Fruit fly (Drosophila melanogaster) whole organism, embryonic: Measurements from ENCODE around the gene CG11598.

Source experiments
- Antp ChIP-seq: fragments of 200-800 bp; sonication (Bioruptor generic); optimal IDR thresholded peaks from 3 replicates; lab custom pipeline; 2016; ENCODE audit warnings: missing biosample characterization, missing genetic modification characterization
- Bgb ChIP-seq: fragments of 200-800 bp; sonication (Bioruptor generic); IDR thresholded peaks from 2 replicates; pipeline ENCODE4 v1.3.6; 2022; ENCODE audit warnings: missing biosample characterization, missing genetic modification characterization; ENCODE audit not compliant: partially characterized antibody
- CG10979 ChIP-seq: fragments of 200-800 bp; sonication (Bioruptor generic); optimal IDR thresholded peaks from 2 replicates; lab custom pipeline; 2018; ENCODE audit warnings: missing biosample characterization, mild to moderate bottlenecking, missing genetic modification characterization, moderate library complexity
- CG11504 ChIP-seq: fragments of 200-800 bp; sonication (Bioruptor generic); optimal IDR thresholded peaks from 3 replicates; lab custom pipeline; 2019; ENCODE audit warnings: missing biosample characterization, mild to moderate bottlenecking, missing genetic modification characterization, moderate library complexity
- CG14014 ChIP-seq: fragments of 200-800 bp; sonication (Bioruptor generic); IDR thresholded peaks from 2 replicates; pipeline ENCODE4 v1.3.6; 2022; ENCODE audit warnings: missing biosample characterization, missing genetic modification characterization
- CG1529 ChIP-seq: fragments of 200-800 bp; sonication (Bioruptor generic); optimal IDR thresholded peaks from 3 replicates; lab custom pipeline; 2018; ENCODE audit warnings: missing biosample characterization, missing genetic modification characterization
- CG18619 ChIP-seq: fragments of 200-800 bp; sonication (Bioruptor generic); optimal IDR thresholded peaks from 3 replicates; lab custom pipeline; 2017; ENCODE audit warnings: missing biosample characterization, mild to moderate bottlenecking, missing genetic modification characterization
- CG32772 ChIP-seq: fragments of 200-800 bp; sonication (Bioruptor generic); IDR thresholded peaks from 2 replicates; pipeline ENCODE4 v1.3.6; 2022; ENCODE audit warnings: missing biosample characterization, missing genetic modification characterization
- CG3838 ChIP-seq: fragments of 200-800 bp; sonication (Bioruptor generic); optimal IDR thresholded peaks from 3 replicates; lab custom pipeline; 2016; ENCODE audit warnings: missing biosample characterization, missing genetic modification characterization
- CG7963 ChIP-seq: fragments of 200-800 bp; sonication (Bioruptor generic); IDR thresholded peaks from 3 replicates; pipeline ENCODE4 v1.3.6; 2022; ENCODE audit warnings: missing biosample characterization, missing genetic modification characterization; ENCODE audit not compliant: partially characterized antibody
- CG8478 ChIP-seq: fragments of >200 bp; optimal IDR thresholded peaks from 2 replicates; lab custom pipeline; 2018
- CG9609 ChIP-seq: fragments of 200-800 bp; sonication (Bioruptor generic); optimal IDR thresholded peaks from 3 replicates; lab custom pipeline; 2016; ENCODE audit warnings: missing biosample characterization, missing genetic modification characterization
- CG9727 ChIP-seq: fragments of 200-800 bp; sonication (Bioruptor generic); optimal IDR thresholded peaks from 3 replicates; lab custom pipeline; 2017; ENCODE audit warnings: missing biosample characterization, mild to moderate bottlenecking, missing genetic modification characterization
- CG9797 ChIP-seq: fragments of 200-800 bp; sonication (Bioruptor generic); optimal IDR thresholded peaks from 3 replicates; lab custom pipeline; 2018; ENCODE audit warnings: missing biosample characterization, mild to moderate bottlenecking, missing genetic modification characterization
- Dp ChIP-seq: fragments of 200-800 bp; sonication (Bioruptor generic); optimal IDR thresholded peaks from 2 replicates; lab custom pipeline; 2018; ENCODE audit warnings: missing biosample characterization, mild to moderate bottlenecking, missing genetic modification characterization, moderate library complexity
- Dref ChIP-seq: fragments of 200-800 bp; sonication (Bioruptor generic); IDR thresholded peaks from 2 replicates; pipeline ENCODE4 v1.3.6; 2022; ENCODE audit warnings: missing biosample characterization, missing genetic modification characterization
- Elba2 ChIP-seq: fragments of 200-800 bp; sonication (Bioruptor generic); optimal IDR thresholded peaks from 3 replicates; lab custom pipeline; 2016; ENCODE audit warnings: missing biosample characterization, missing genetic modification characterization
- H15 ChIP-seq: fragments of 200-800 bp; sonication (Bioruptor generic); IDR thresholded peaks from 3 replicates; pipeline ENCODE4 v1.3.6; 2022; ENCODE audit warnings: missing biosample characterization, missing genetic modification characterization
- Hr3 ChIP-seq: fragments of 200-800 bp; sonication (Bioruptor generic); optimal IDR thresholded peaks from 3 replicates; lab custom pipeline; 2016; ENCODE audit warnings: missing biosample characterization, missing genetic modification characterization
- Hsf ChIP-seq: fragments of 200-800 bp; sonication (Bioruptor generic); optimal IDR thresholded peaks from 3 replicates; lab custom pipeline; 2016; ENCODE audit warnings: missing biosample characterization, missing genetic modification characterization
- Lim3 ChIP-seq: fragments of 200-800 bp; sonication (Bioruptor generic); IDR thresholded peaks from 2 replicates; pipeline ENCODE4 v1.3.6; 2022; ENCODE audit warnings: missing biosample characterization, missing genetic modification characterization
- MTF-1 ChIP-seq: fragments of 200-800 bp; sonication (Bioruptor generic); optimal IDR thresholded peaks from 2 replicates; lab custom pipeline; 2018; ENCODE audit warnings: missing biosample characterization, mild to moderate bottlenecking, missing genetic modification characterization, borderline replicate concordance
- Mes4 ChIP-seq: fragments of 200-800 bp; sonication (Bioruptor generic); optimal IDR thresholded peaks from 2 replicates; lab custom pipeline; 2016; ENCODE audit warnings: missing biosample characterization, missing genetic modification characterization
- Nf-YB ChIP-seq: fragments of 200-800 bp; sonication (Bioruptor generic); optimal IDR thresholded peaks from 3 replicates; lab custom pipeline; 2019; ENCODE audit warnings: missing biosample characterization, mild to moderate bottlenecking, missing genetic modification characterization, moderate library complexity
- Nf-YC ChIP-seq: fragments of 200-800 bp; optimal IDR thresholded peaks from 3 replicates; lab custom pipeline; 2019; ENCODE audit warnings: missing biosample characterization, mild to moderate bottlenecking, missing genetic modification characterization, moderate library complexity
- Opbp ChIP-seq: fragments of 200-800 bp; sonication (Bioruptor generic); IDR thresholded peaks from 3 replicates; pipeline ENCODE4 v1.3.6; 2022; ENCODE audit warnings: missing biosample characterization, missing genetic modification characterization; ENCODE audit not compliant: partially characterized antibody
- Pdp1 ChIP-seq, 2 experiments: fragments of 200-800 bp; sonication (Bioruptor generic); optimal IDR thresholded peaks; 3 replicates each; lab custom pipeline; 2016; ENCODE audit warnings: missing biosample characterization in 2 of 2, missing genetic modification characterization in 2 of 2, mild to moderate bottlenecking in 1 of 2, moderate library complexity in 1 of 2
- Side ChIP-seq: fragments of 200-800 bp; sonication (Bioruptor generic); optimal IDR thresholded peaks from 2 replicates; lab custom pipeline; 2016; ENCODE audit warnings: missing biosample characterization, missing genetic modification characterization
- Trl ChIP-seq, 3 experiments: fragments of >200 bp in 2 of 3; fragments of 200-800 bp in 1 of 3; sonication (Bioruptor generic) in 1 of 3; optimal IDR thresholded peaks; 2 replicates in 1 of 3; 3 replicates in 2 of 3; lab custom pipeline; 2016 to 2017; ENCODE audit warnings: missing biosample characterization in 1 of 3, missing genetic modification characterization in 1 of 3
- Vsx1 ChIP-seq: fragments of 200-800 bp; sonication (Bioruptor generic); optimal IDR thresholded peaks from 2 replicates; lab custom pipeline; 2017; ENCODE audit warnings: missing biosample characterization, mild to moderate bottlenecking, missing genetic modification characterization, missing genetic modification reagents
- ac ChIP-seq: fragments of 200-800 bp; sonication (Bioruptor generic); optimal IDR thresholded peaks from 3 replicates; lab custom pipeline; 2017; ENCODE audit warnings: missing biosample characterization, mild to moderate bottlenecking, missing genetic modification characterization
- dmrt11E ChIP-seq: fragments of 200-800 bp; sonication (Bioruptor generic); optimal IDR thresholded peaks from 3 replicates; lab custom pipeline; 2018; ENCODE audit warnings: missing biosample characterization, mild to moderate bottlenecking, missing genetic modification characterization, moderate library complexity
- gsb ChIP-seq: fragments of 200-800 bp; sonication (Bioruptor generic); IDR thresholded peaks from 2 replicates; pipeline ENCODE4 v1.3.6; 2022; ENCODE audit warnings: missing biosample characterization, missing genetic modification characterization
- hkb ChIP-seq, 2 experiments: fragments of 200-800 bp in 1 of 2; fragments of >200 bp in 1 of 2; sonication (Bioruptor generic) in 1 of 2; IDR thresholded peaks in 1 of 2; optimal IDR thresholded peaks in 1 of 2; 2 replicates each; pipeline versions ENCODE4 v1.3.6 to Lab custom; 2017 to 2022; ENCODE audit warnings: missing biosample characterization in 1 of 2, missing genetic modification characterization in 1 of 2
- lola ChIP-seq, 3 experiments: fragments of >200 bp in 2 of 3; fragments of 200-800 bp in 1 of 3; sonication (Bioruptor generic) in 1 of 3; optimal IDR thresholded peaks; 2 replicates each; lab custom pipeline; 2017 to 2019; ENCODE audit warnings: missing biosample characterization in 3 of 3, missing genetic modification characterization in 3 of 3, mild to moderate bottlenecking in 1 of 3, moderate library complexity in 1 of 3
- luna ChIP-seq: fragments of 200-800 bp; sonication (Bioruptor generic); optimal IDR thresholded peaks from 2 replicates; lab custom pipeline; 2016; ENCODE audit warnings: missing biosample characterization, missing genetic modification characterization
- peb ChIP-seq: fragments of 200-800 bp; sonication (Bioruptor generic); IDR thresholded peaks from 2 replicates; pipeline ENCODE4 v1.3.6; 2022; ENCODE audit warnings: missing biosample characterization, missing genetic modification characterization
- pum ChIP-seq: fragments of 200-800 bp; sonication (Bioruptor generic); optimal IDR thresholded peaks from 2 replicates; lab custom pipeline; 2016; ENCODE audit warnings: missing biosample characterization, missing genetic modification characterization
- pzg ChIP-seq: fragments of 200-800 bp; sonication (Bioruptor generic); optimal IDR thresholded peaks from 3 replicates; lab custom pipeline; 2018; ENCODE audit warnings: missing biosample characterization, mild to moderate bottlenecking, missing genetic modification characterization, moderate library complexity
- repo ChIP-seq: fragments of 200-800 bp; sonication (Bioruptor generic); optimal IDR thresholded peaks from 2 replicates; lab custom pipeline; 2016; ENCODE audit warnings: missing biosample characterization, missing genetic modification characterization
- sens ChIP-seq: fragments of 200-800 bp; sonication (Bioruptor generic); peaks from one replicate; lab custom pipeline; 2016; ENCODE audit warnings: missing biosample characterization, missing genetic modification characterization
- sens-2 ChIP-seq: fragments of 200-800 bp; sonication (Bioruptor generic); IDR thresholded peaks from 2 replicates; pipeline ENCODE4 v1.3.6; 2022; ENCODE audit warnings: missing biosample characterization, missing genetic modification characterization
- sima ChIP-seq: fragments of 200-800 bp; sonication (Bioruptor generic); optimal IDR thresholded peaks from 2 replicates; lab custom pipeline; 2016; ENCODE audit warnings: missing biosample characterization, missing genetic modification characterization
- sna ChIP-seq: fragments of 200-800 bp; sonication (Bioruptor generic); IDR thresholded peaks from 2 replicates; pipeline ENCODE4 v1.3.6; 2022; ENCODE audit warnings: missing biosample characterization, missing genetic modification characterization; ENCODE audit not compliant: partially characterized antibody
- stc ChIP-seq: fragments of 200-800 bp; sonication (Bioruptor generic); IDR thresholded peaks from 2 replicates; pipeline ENCODE4 v1.3.6; 2022; ENCODE audit warnings: missing biosample characterization, missing genetic modification characterization
- tna ChIP-seq: fragments of 200-800 bp; sonication (Bioruptor generic); IDR thresholded peaks from 2 replicates; pipeline ENCODE4 v1.3.6; 2022; ENCODE audit warnings: missing biosample characterization, missing genetic modification characterization; ENCODE audit not compliant: partially characterized antibody
- toy ChIP-seq: fragments of 200-800 bp; sonication (Bioruptor generic); IDR thresholded peaks from 2 replicates; pipeline ENCODE4 v1.3.6; 2022; ENCODE audit warnings: missing biosample characterization, missing genetic modification characterization
- vfl ChIP-seq: fragments of 200-800 bp; sonication (Bioruptor generic); optimal IDR thresholded peaks from 2 replicates; lab custom pipeline; 2016; ENCODE audit warnings: missing biosample characterization, missing genetic modification characterization
- yki ChIP-seq: fragments of >200 bp; optimal IDR thresholded peaks from 3 replicates; lab custom pipeline; 2018

Gene CG11598

DNA sequence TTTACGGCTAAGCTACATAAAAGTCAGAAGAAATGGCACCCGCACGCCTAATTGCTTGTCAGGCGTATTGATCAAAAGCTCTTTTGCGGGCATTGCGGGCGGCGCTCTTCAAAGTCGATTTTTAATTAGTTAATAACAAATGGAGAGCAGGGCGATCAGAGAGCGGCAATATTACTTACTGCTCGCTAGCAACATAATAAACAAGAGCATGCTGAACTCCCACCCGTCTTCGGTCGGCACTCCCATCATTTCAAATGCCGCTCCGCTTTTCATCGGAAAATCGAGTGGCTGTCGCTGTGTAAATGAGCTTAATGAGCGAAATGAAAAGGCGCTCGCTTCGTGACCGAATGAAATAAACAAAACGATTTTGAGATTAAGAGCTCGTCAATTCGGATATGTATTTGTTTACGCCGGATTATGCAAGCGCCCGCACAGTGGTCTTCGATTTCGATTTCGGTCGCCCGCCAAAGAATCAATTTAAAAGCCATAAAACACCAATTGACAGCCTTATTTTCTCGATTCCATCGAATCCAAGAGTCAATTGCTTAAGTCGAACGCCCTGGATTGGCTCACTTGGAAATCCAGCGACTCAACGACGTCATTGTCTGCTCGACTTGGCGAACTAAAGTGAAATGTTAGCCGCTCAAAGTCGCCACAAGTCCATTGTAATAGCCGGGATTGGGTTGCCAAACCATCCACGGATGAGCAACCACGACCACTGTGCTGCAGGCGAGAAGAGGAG lies 19.0 kb downstream of the CG11598 start (continued):
- TF ChIP-seq Mes4 (GFP tag; lab: Kevin White, UChicago) (peak; percentile 69), lola (GFP tag; optimal IDR thresholded peaks at IDR 0.05; lab: Kevin White, UChicago) (peak in 1 of 3 experiments; percentile 0), luna (GFP tag; lab: Kevin White, UChicago) (peak; percentile 47), Lim3 (peak; percentile 67), CG9797 (GFP tag; lab: Kevin White, UChicago) (no peak), Hr3 (GFP tag; lab: Kevin White, UChicago) (peak; percentile 79), Vsx1 (GFP tag; lab: Kevin White, UChicago) (peak; percentile 27), CG18619 (GFP tag; lab: Kevin White, UChicago) (peak; percentile 82), Elba2 (GFP tag; lab: Kevin White, UChicago) (no peak), Dref (GFP tag; lab: Robert Waterston, UW) (no peak), CG9727 (GFP tag; lab: Kevin White, UChicago) (peak; percentile 61), pum (GFP tag; lab: Kevin White, UChicago) (peak; percentile 81), gsb (GFP tag; lab: Robert Waterston, UW) (peak; percentile 70), Nf-YB (GFP tag; lab: Kevin White, UChicago) (peak; percentile 54), Hsf (peak; percentile 72), Dp (GFP tag; lab: Kevin White, UChicago) (no peak), dmrt11E (no peak), peb (GFP tag; lab: Robert Waterston, UW) (peak; percentile 54; the same call in 1 of the 2 replicates), ac (GFP tag; lab: Kevin White, UChicago) (no peak), tna (GFP tag; lab: Robert Waterston, UW) (no peak), CG9609 (GFP tag; lab: Kevin White, UChicago) (peak; percentile 84), sima (GFP tag; lab: Kevin White, UChicago) (peak; percentile 55), H15 (GFP tag; lab: Robert Waterston, UW) (peak; percentile 75), Nf-YC (tag; lab: Kevin White, UChicago) (peak; percentile 58), Pdp1 (GFP tag; optimal IDR thresholded peaks at IDR 0.05; lab: Kevin White, UChicago) (peak; percentile 81 to 99), vfl (peak; percentile 45), toy (GFP tag; lab: Robert Waterston, UW) (no peak), sens (GFP tag; lab: Kevin White, UChicago) (peak; percentile 93), stc (GFP tag; lab: Robert Waterston, UW) (peak; percentile 87), CG14014 (GFP tag; lab: Robert Waterston, UW) (peak; percentile 80), Antp (peak; percentile 89), Bgb (GFP tag; lab: Robert Waterston, UW) (no peak), Side (GFP tag; lab: Kevin White, UChicago) (peak; percentile 68), repo (GFP tag; lab: Kevin White, UChicago) (peak; percentile 66), yki (no peak), Opbp (GFP tag; lab: Robert Waterston, UW) (no peak), CG11504 (tag; lab: Kevin White, UChicago) (peak; percentile 88), hkb (optimal IDR thresholded peaks at IDR 0.05; lab: Kevin White, UChicago) (no peak), hkb (GFP tag; IDR thresholded peaks at IDR 0.05; lab: Robert Waterston, UW) (peak; percentile 91), MTF-1 (GFP tag; lab: Kevin White, UChicago) (no peak), Trl (optimal IDR thresholded peaks at IDR 0.05; lab: Kevin White, UChicago) (peak; percentile 21 to 56), Trl (GFP tag; optimal IDR thresholded peaks at IDR 0.05; lab: Kevin White, UChicago) (peak; percentile 67), CG7963 (GFP tag; lab: Robert Waterston, UW) (no peak), sens-2 (GFP tag; lab: Robert Waterston, UW) (no peak), CG1529 (GFP tag; lab: Kevin White, UChicago) (peak; percentile 83), pzg (GFP tag; lab: Kevin White, UChicago) (no peak), CG3838 (GFP tag; lab: Kevin White, UChicago) (no peak), CG32772 (GFP tag; lab: Robert Waterston, UW) (peak; percentile 63), sna (0 out of 2 replicates have a peak, but pooled peaks have one; percentile 41), CG8478 (lab: Kevin White, UChicago) (no peak), CG10979 (tag; lab: Kevin White, UChicago) (peak; percentile 75)
